Worm (Caenorhabditis elegans) whole organism, young adult: ENCODE results near the gene rbm-7.
A peak's percentile ranks its signal among the peaks of the same experiment; 100 is the strongest.

Experiments
- C17E4.6 ChIP-seq: fragments of 200-800 bp; sonication (Bioruptor generic); IDR thresholded peaks from 2 replicates; pipeline ENCODE4 v1.3.6; 2022; ENCODE audit warnings: missing genetic modification reagents, missing genetic modification characterization, missing compliant biosample characterization
- F22D6.2 ChIP-seq: sonication (generic microtip); optimal IDR thresholded peaks from 2 replicates; lab custom pipeline; 2016; ENCODE audit warnings: mild to moderate bottlenecking, missing genetic modification characterization, missing compliant biosample characterization
- F23B12.7 ChIP-seq: sonication (generic microtip); optimal IDR thresholded peaks from 2 replicates; lab custom pipeline; 2017; ENCODE audit warnings: missing genetic modification characterization, mild to moderate bottlenecking, missing compliant biosample characterization, antibody characterized with exemption, moderate library complexity; ENCODE audit not compliant: insufficient read depth
- F33H1.4 ChIP-seq: fragments of 200-800 bp; sonication (Bioruptor generic); IDR thresholded peaks from 2 replicates; pipeline ENCODE4 v1.3.6; 2022; ENCODE audit warnings: missing genetic modification reagents, missing genetic modification characterization, missing compliant biosample characterization
- F57A8.1 ChIP-seq: fragments of 200-800 bp; sonication (Bioruptor generic); optimal IDR thresholded peaks from 2 replicates; lab custom pipeline; 2018; ENCODE audit warnings: mild to moderate bottlenecking, missing genetic modification characterization, moderate library complexity, missing compliant biosample characterization
- K12H6.12 ChIP-seq: fragments of 200-800 bp; sonication (Bioruptor generic); optimal IDR thresholded peaks from 2 replicates; lab custom pipeline; 2018; ENCODE audit warnings: mild to moderate bottlenecking, missing genetic modification characterization, missing compliant biosample characterization
- T26A5.8 ChIP-seq: sonication (generic microtip); optimal IDR thresholded peaks from 2 replicates; lab custom pipeline; 2016; ENCODE audit warnings: missing genetic modification characterization, missing compliant biosample characterization
- Y53F4B.3 ChIP-seq: fragments of 200-800 bp; sonication (Bioruptor generic); IDR thresholded peaks from 2 replicates; pipeline ENCODE4 v1.3.6; 2022; ENCODE audit warnings: missing genetic modification reagents, missing genetic modification characterization, missing compliant biosample characterization
- Y56A3A.18 ChIP-seq: fragments of 200-800 bp; sonication (Bioruptor generic); IDR thresholded peaks from 2 replicates; pipeline ENCODE4 v1.3.6; 2022; ENCODE audit warnings: missing genetic modification reagents, missing genetic modification characterization, missing compliant biosample characterization
- ZK185.1 ChIP-seq: sonication (generic microtip); optimal IDR thresholded peaks from 2 replicates; lab custom pipeline; 2016; ENCODE audit warnings: mild to moderate bottlenecking, missing genetic modification characterization, missing compliant biosample characterization; ENCODE audit not compliant: poor library complexity, severe bottlenecking
- akir-1 ChIP-seq: fragments of 200-800 bp; sonication (Bioruptor generic); optimal IDR thresholded peaks from 2 replicates; lab custom pipeline; 2018; ENCODE audit warnings: mild to moderate bottlenecking, missing genetic modification characterization, moderate library complexity, missing compliant biosample characterization
- atf-7 ChIP-seq: sonication (generic microtip); optimal IDR thresholded peaks from 2 replicates; lab custom pipeline; 2017; ENCODE audit warnings: mild to moderate bottlenecking, missing genetic modification characterization, missing compliant biosample characterization
- athp-1 ChIP-seq: sonication (generic microtip); optimal IDR thresholded peaks from 2 replicates; lab custom pipeline; 2017; ENCODE audit warnings: mild to moderate bottlenecking, missing genetic modification characterization, missing compliant biosample characterization
- attf-3 ChIP-seq: fragments of 200-800 bp; sonication (Bioruptor generic); conservative IDR thresholded peaks from 2 replicates; pipeline ENCODE4 v1.3.6; 2022; ENCODE audit warnings: missing genetic modification reagents, missing genetic modification characterization, missing compliant biosample characterization
- ceh-100 ChIP-seq: fragments of 200-800 bp; sonication (Bioruptor generic); IDR thresholded peaks from 2 replicates; pipeline ENCODE4 v1.3.6; 2022; ENCODE audit warnings: missing genetic modification reagents, missing genetic modification characterization, missing compliant biosample characterization
- ceh-40 ChIP-seq: fragments of 200-800 bp; sonication (Bioruptor generic); IDR thresholded peaks from 2 replicates; pipeline ENCODE4 v1.3.6; 2022; ENCODE audit warnings: missing genetic modification characterization, missing compliant biosample characterization
- chd-7 ChIP-seq: sonication (generic microtip); optimal IDR thresholded peaks from 2 replicates; lab custom pipeline; 2016; ENCODE audit warnings: mild to moderate bottlenecking, missing genetic modification characterization, moderate library complexity, missing compliant biosample characterization
- egrh-3 ChIP-seq: fragments of 200-800 bp; sonication (Bioruptor generic); IDR thresholded peaks from 2 replicates; pipeline ENCODE4 v1.3.6; 2022; ENCODE audit warnings: missing genetic modification reagents, missing genetic modification characterization, missing compliant biosample characterization
- ets-4 ChIP-seq: fragments of 200-800 bp; sonication (Bioruptor generic); optimal IDR thresholded peaks from 2 replicates; lab custom pipeline; 2018; ENCODE audit warnings: mild to moderate bottlenecking, missing genetic modification characterization, missing compliant biosample characterization
- him-1 ChIP-seq: sonication (generic microtip); optimal IDR thresholded peaks from 2 replicates; lab custom pipeline; 2016; ENCODE audit warnings: missing genotype, missing genetic modification reagents, missing genetic modification characterization, missing compliant biosample characterization
- hmg-20 ChIP-seq: fragments of 200-800 bp; sonication (Bioruptor generic); IDR thresholded peaks from 2 replicates; pipeline ENCODE4 v1.3.6; 2022; ENCODE audit warnings: missing genetic modification reagents, missing genetic modification characterization, missing compliant biosample characterization
- hrde-1 ChIP-seq: sonication (generic microtip); optimal IDR thresholded peaks from 2 replicates; lab custom pipeline; 2016; ENCODE audit warnings: missing genetic modification characterization, mild to moderate bottlenecking, missing compliant biosample characterization, moderate library complexity, missing genotype, missing genetic modification reagents, borderline replicate concordance
- lag-1 ChIP-seq: fragments of 200-800 bp; sonication (Bioruptor generic); IDR thresholded peaks from 2 replicates; pipeline ENCODE4 v1.3.6; 2022; ENCODE audit warnings: missing genetic modification reagents, missing genetic modification characterization, missing compliant biosample characterization
- let-526 ChIP-seq: fragments of 200-800 bp; sonication (Bioruptor generic); IDR thresholded peaks from 2 replicates; pipeline ENCODE4 v1.3.6; 2022; ENCODE audit warnings: missing genetic modification reagents, missing genetic modification characterization, missing compliant biosample characterization
- lir-1 ChIP-seq: fragments of 200-800 bp; sonication (Bioruptor generic); conservative IDR thresholded peaks from 2 replicates; pipeline ENCODE4 v1.3.6; 2022; ENCODE audit warnings: missing genetic modification reagents, missing genetic modification characterization, missing compliant biosample characterization
- madf-3 ChIP-seq: fragments of 200-800 bp; sonication (Bioruptor generic); IDR thresholded peaks from 2 replicates; pipeline ENCODE4 v1.3.6; 2022; ENCODE audit warnings: missing genetic modification reagents, missing genetic modification characterization, missing compliant biosample characterization
- madf-8 ChIP-seq: fragments of 200-800 bp; sonication (Bioruptor generic); conservative IDR thresholded peaks from 2 replicates; pipeline ENCODE4 v1.3.6; 2022; ENCODE audit warnings: missing genetic modification reagents, missing genetic modification characterization, missing compliant biosample characterization
- mcd-1 ChIP-seq: fragments of 200-800 bp; sonication (Bioruptor generic); IDR thresholded peaks from 2 replicates; pipeline ENCODE4 v1.3.6; 2022; ENCODE audit warnings: missing genetic modification reagents, missing genetic modification characterization, missing compliant biosample characterization
- mes-4 ChIP-seq: sonication (generic microtip); optimal IDR thresholded peaks from 2 replicates; lab custom pipeline; 2016; ENCODE audit warnings: missing genotype, missing genetic modification characterization, missing compliant biosample characterization
- mxl-1 ChIP-seq: sonication (generic microtip); optimal IDR thresholded peaks from 2 replicates; lab custom pipeline; 2016; ENCODE audit warnings: missing genetic modification characterization, missing compliant biosample characterization
- nhr-27 ChIP-seq: fragments of 200-800 bp; sonication (Bioruptor generic); optimal IDR thresholded peaks from 2 replicates; lab custom pipeline; 2018; ENCODE audit warnings: mild to moderate bottlenecking, missing genetic modification characterization, moderate library complexity, missing compliant biosample characterization
- pbrm-1 ChIP-seq: fragments of 200-800 bp; sonication (Bioruptor generic); IDR thresholded peaks from 2 replicates; pipeline ENCODE4 v1.3.6; 2022; ENCODE audit warnings: missing genetic modification reagents, missing genetic modification characterization, missing compliant biosample characterization
- rcor-1 ChIP-seq: fragments of 200-800 bp; sonication (Bioruptor generic); IDR thresholded peaks from 2 replicates; pipeline ENCODE4 v1.3.6; 2022; ENCODE audit warnings: missing genetic modification reagents, missing genetic modification characterization, missing compliant biosample characterization
- repo-1 ChIP-seq: sonication (generic microtip); optimal IDR thresholded peaks from 2 replicates; lab custom pipeline; 2017; ENCODE audit warnings: mild to moderate bottlenecking, missing genetic modification characterization, missing compliant biosample characterization
- rpc-1 ChIP-seq, 2 experiments: fragments of 150-350 bp in 1 of 2; sonication (generic microtip) in 1 of 2; optimal IDR thresholded peaks; 2 replicates each; lab custom pipeline; 2014 to 2018; ENCODE audit warnings: missing biosample characterization in 1 of 2, missing genetic modification characterization in 1 of 2, missing genetic modification reagents in 1 of 2, missing genotype in 1 of 2
- sea-2 ChIP-seq: fragments of 200-800 bp; sonication (Bioruptor generic); IDR thresholded peaks from 2 replicates; pipeline ENCODE4 v1.3.6; 2022; ENCODE audit warnings: missing genetic modification characterization, missing compliant biosample characterization
- snpc-3.4 ChIP-seq: sonication (generic microtip); optimal IDR thresholded peaks from 2 replicates; lab custom pipeline; 2017; ENCODE audit warnings: missing genetic modification characterization, mild to moderate bottlenecking, missing compliant biosample characterization, antibody characterized with exemption, moderate library complexity, missing genotype, missing genetic modification reagents
- snpc-4 ChIP-seq, 5 experiments: fragments of 150-350 bp in 1 of 5; sonication (generic microtip) in 4 of 5; optimal IDR thresholded peaks; 2 replicates each; lab custom pipeline; 2014 to 2018; ENCODE audit warnings: missing genetic modification characterization in 5 of 5, missing biosample characterization in 3 of 5, antibody characterized with exemption in 2 of 5, mild to moderate bottlenecking in 2 of 5, missing compliant biosample characterization in 2 of 5, missing genotype in 2 of 5, moderate library complexity in 2 of 5, missing genetic modification reagents in 1 of 5
- somi-1 ChIP-seq: fragments of 200-800 bp; sonication (Bioruptor generic); optimal IDR thresholded peaks from 2 replicates; lab custom pipeline; 2018; ENCODE audit warnings: mild to moderate bottlenecking, missing genetic modification characterization, missing compliant biosample characterization
- ztf-22 ChIP-seq: fragments of 200-800 bp; sonication (Bioruptor generic); optimal IDR thresholded peaks from 2 replicates; lab custom pipeline; 2018; ENCODE audit warnings: mild to moderate bottlenecking, missing genetic modification characterization, moderate library complexity, missing compliant biosample characterization
- ztf-6 ChIP-seq: fragments of 200-800 bp; sonication (Bioruptor generic); IDR thresholded peaks from 2 replicates; pipeline ENCODE4 v1.3.6; 2022; ENCODE audit warnings: missing genetic modification reagents, missing genetic modification characterization, missing compliant biosample characterization

rbm-7 gene

ce11 chrIII:12931786-12932427 lies at the start of gene rbm-7 (continued):
- TF ChIP-seq akir-1 (GFP tag; lab: Kevin White, UChicago) (no peak), ZK185.1 (peak; percentile 29), snpc-4 (GFP tag; optimal IDR thresholded peaks at IDR 0.05; lab: Kevin White, UChicago) (no peak), snpc-4 (tag; optimal IDR thresholded peaks at IDR 0.05; lab: Kevin White, UChicago) (peak in 2 of 4 experiments; percentile 14 to 34), Y56A3A.18 (GFP tag; lab: Robert Waterston, UW) (no peak), mes-4 (no peak), F33H1.4 (GFP tag; lab: Robert Waterston, UW) (peak; percentile 51; the same call in 1 of the 2 replicates), hmg-20 (GFP tag; lab: Robert Waterston, UW) (no peak)

DNA sequence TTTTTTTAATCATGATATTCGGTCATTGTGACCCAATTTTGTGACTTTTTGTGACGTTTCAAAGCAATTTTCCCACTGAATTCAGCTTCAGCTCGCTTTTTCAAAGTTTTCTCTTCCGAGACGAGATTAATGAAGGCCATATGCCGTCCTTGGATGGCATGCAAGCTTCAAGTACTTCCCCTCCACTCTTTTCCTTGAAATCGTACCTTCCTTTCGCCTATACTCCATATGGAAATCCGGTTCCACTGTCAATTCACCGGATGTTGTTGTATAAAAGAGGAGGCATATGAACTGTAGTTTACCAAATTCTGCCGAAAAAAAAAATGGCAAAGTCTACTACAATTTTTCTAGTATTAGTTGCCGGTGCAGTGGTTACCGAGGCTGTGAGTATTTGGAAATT lies 49.1 kb upstream of the rbm-7 start, which contains the start of gene ZK1010.4:
Gene ZK1010.4 (plus strand): TSS at position 301 of the 400 bp plus-strand sequence.
- no peak for TF ChIP-seq athp-1 (tag; lab: Kevin White, UChicago)
- no peak for TF ChIP-seq madf-3 (GFP tag; lab: Robert Waterston, UW)
- no peak for TF ChIP-seq T26A5.8 (tag; lab: Kevin White, UChicago)
- no peak for TF ChIP-seq somi-1 (GFP tag; lab: Kevin White, UChicago)
- TF ChIP-seq mcd-1 (GFP tag; lab: Robert Waterston, UW), result no peak

DNA sequence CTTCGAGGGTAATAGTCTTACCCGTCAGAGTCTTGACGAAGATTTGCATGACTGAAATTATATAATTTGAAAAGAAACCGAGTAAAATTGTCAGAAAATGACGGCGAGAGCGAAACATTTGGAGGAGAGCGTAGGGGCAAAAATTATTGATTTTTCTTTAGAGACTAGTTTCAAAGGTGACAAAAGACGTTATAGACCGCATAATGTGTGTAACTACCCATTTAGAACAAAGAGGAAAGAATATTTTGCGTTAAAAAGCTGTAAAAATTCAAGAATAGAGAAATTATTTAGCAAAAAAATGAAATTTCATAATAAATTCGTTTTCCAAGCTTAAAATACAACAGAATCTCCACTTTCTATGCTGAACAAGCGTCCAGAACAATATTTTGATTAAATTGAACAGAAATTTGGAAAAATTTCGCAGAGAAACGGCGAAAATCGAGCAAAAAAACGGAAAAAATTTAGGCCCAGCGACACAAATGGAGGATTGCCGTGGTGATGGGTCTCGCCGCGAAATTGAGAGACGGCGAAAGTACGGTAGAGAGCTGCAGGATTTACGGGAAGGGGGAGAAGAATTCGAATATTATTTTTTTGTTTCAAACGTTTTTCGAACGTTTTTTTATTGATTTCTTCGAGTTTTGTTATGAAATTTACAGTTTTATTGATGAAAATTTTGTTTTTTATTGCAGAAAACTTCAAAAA lies 47.0 kb upstream of the rbm-7 start, which contains the start of the genes ubq-2 and frg-1:
Gene ubq-2 (minus strand): TSS at position 51 of the 702 bp plus-strand sequence.
Gene frg-1 (plus strand): TSS at position 690 of the 702 bp plus-strand sequence.
- TF ChIP-seq ceh-100 (GFP tag; lab: Robert Waterston, UW) (peak; percentile 69), let-526 (GFP tag; lab: Robert Waterston, UW) (0 out of 2 replicates have a peak, but pooled peaks have one; percentile 60), pbrm-1 (GFP tag; lab: Robert Waterston, UW) (peak; percentile 80), akir-1 (GFP tag; lab: Kevin White, UChicago) (no peak), nhr-27 (tag; lab: Kevin White, UChicago) (no peak), rpc-1 (optimal IDR thresholded peaks at IDR 0.05; lab: Kevin White, UChicago) (peak; percentile 10), rpc-1 (tag; optimal IDR thresholded peaks at IDR 0.05; lab: Kevin White, UChicago) (no peak), attf-3 (no peak), hrde-1 (tag; lab: Kevin White, UChicago) (no peak), ceh-40 (no peak), repo-1 (tag; lab: Kevin White, UChicago) (no peak), egrh-3 (GFP tag; lab: Robert Waterston, UW) (peak; percentile 58; the same call in 1 of the 2 replicates), Y53F4B.3 (GFP tag; lab: Robert Waterston, UW) (no peak), ZK185.1 (no peak), F23B12.7 (tag; lab: Kevin White, UChicago) (peak; percentile 60), sea-2 (no peak), madf-8 (peak; percentile 69), ztf-6 (GFP tag; lab: Robert Waterston, UW) (no peak), mxl-1 (tag; lab: Kevin White, UChicago) (no peak), rcor-1 (peak; percentile 80), madf-3 (GFP tag; lab: Robert Waterston, UW) (peak; percentile 82), F57A8.1 (GFP tag; lab: Kevin White, UChicago) (no peak), ztf-22 (no peak), F22D6.2 (tag; lab: Kevin White, UChicago) (no peak), C17E4.6 (GFP tag; lab: Robert Waterston, UW) (peak; percentile 36; the same call in 1 of the 2 replicates), ets-4 (GFP tag; lab: Kevin White, UChicago) (no peak), atf-7 (tag; lab: Kevin White, UChicago) (no peak), snpc-3.4 (peak; percentile 32), K12H6.12 (peak; percentile 68), him-1 (tag; lab: Kevin White, UChicago) (peak; percentile 51), lag-1 (GFP tag; lab: Robert Waterston, UW) (no peak), chd-7 (tag; lab: Kevin White, UChicago) (peak; percentile 4), lir-1 (GFP tag; lab: Robert Waterston, UW) (peak; percentile 43; the same call in 1 of the 2 replicates)
